Fruit fly (Drosophila melanogaster) whole organism, embryonic: Measurements from ENCODE around the gene Hsp67Ba.

Experiments
- Atf-2 ChIP-seq: fragments of 200-800 bp; sonication (Bioruptor generic); optimal IDR thresholded peaks from 2 replicates; lab custom pipeline; 2016; ENCODE audit warnings: missing biosample characterization, missing genetic modification characterization
- B-H2 ChIP-seq: fragments of 200-800 bp; sonication (Bioruptor generic); optimal IDR thresholded peaks from 2 replicates; lab custom pipeline; 2018; ENCODE audit warnings: missing biosample characterization, mild to moderate bottlenecking, missing genetic modification characterization
- CG10431 ChIP-seq: fragments of 200-800 bp; sonication (Bioruptor generic); optimal IDR thresholded peaks from 3 replicates; lab custom pipeline; 2018; ENCODE audit warnings: missing biosample characterization, mild to moderate bottlenecking, missing genetic modification characterization
- CG12744 ChIP-seq: fragments of 200-800 bp; sonication (Bioruptor generic); optimal IDR thresholded peaks from 2 replicates; lab custom pipeline; 2016; ENCODE audit warnings: missing biosample characterization, missing genetic modification characterization
- CG15696 ChIP-seq: fragments of 200-800 bp; sonication (Bioruptor generic); optimal IDR thresholded peaks from 2 replicates; lab custom pipeline; 2019; ENCODE audit warnings: missing biosample characterization, mild to moderate bottlenecking, missing genetic modification characterization, moderate library complexity
- CG16779 ChIP-seq: fragments of 200-800 bp; sonication (Bioruptor generic); IDR thresholded peaks from 2 replicates; pipeline ENCODE4 v1.3.6; 2022; ENCODE audit warnings: missing biosample characterization, missing genetic modification characterization
- CG17912 ChIP-seq: fragments of 200-800 bp; sonication (Bioruptor generic); optimal IDR thresholded peaks from 2 replicates; lab custom pipeline; 2018; ENCODE audit warnings: missing biosample characterization, mild to moderate bottlenecking, missing genetic modification characterization
- CG1792 ChIP-seq: fragments of 200-800 bp; sonication (Bioruptor generic); optimal IDR thresholded peaks from 2 replicates; lab custom pipeline; 2016; ENCODE audit warnings: missing biosample characterization, missing genetic modification characterization
- CG18764 ChIP-seq: fragments of 200-800 bp; sonication (Bioruptor generic); optimal IDR thresholded peaks from 3 replicates; lab custom pipeline; 2016; ENCODE audit warnings: missing biosample characterization, missing genetic modification characterization
- CG2199 ChIP-seq: fragments of 200-800 bp; sonication (Bioruptor generic); IDR thresholded peaks from 3 replicates; pipeline ENCODE4 v1.3.6; 2022; ENCODE audit warnings: missing biosample characterization, missing genetic modification characterization
- CG31224 ChIP-seq: fragments of 200-800 bp; sonication (Bioruptor generic); IDR thresholded peaks from 2 replicates; pipeline ENCODE4 v1.3.6; 2022; ENCODE audit warnings: missing biosample characterization, missing genetic modification characterization
- CG33557 ChIP-seq: fragments of 200-800 bp; sonication (Bioruptor generic); optimal IDR thresholded peaks from 2 replicates; lab custom pipeline; 2019; ENCODE audit warnings: missing biosample characterization, mild to moderate bottlenecking, missing genetic modification characterization, moderate library complexity
- CG43689 ChIP-seq: fragments of 200-800 bp; sonication (Bioruptor generic); IDR thresholded peaks from 2 replicates; pipeline ENCODE4 v1.3.6; 2022; ENCODE audit warnings: missing biosample characterization, missing genetic modification characterization
- CG4424 ChIP-seq: fragments of 200-800 bp; sonication (Bioruptor generic); optimal IDR thresholded peaks from 3 replicates; lab custom pipeline; 2016; ENCODE audit warnings: missing biosample characterization, missing genetic modification characterization
- CG5245 ChIP-seq: fragments of 200-800 bp; sonication (Bioruptor generic); optimal IDR thresholded peaks from 3 replicates; lab custom pipeline; 2016; ENCODE audit warnings: missing biosample characterization, missing genetic modification characterization
- CG5953 ChIP-seq: fragments of 200-800 bp; sonication (Bioruptor generic); IDR thresholded peaks from 2 replicates; pipeline ENCODE4 v1.3.6; 2022; ENCODE audit warnings: missing biosample characterization, missing genetic modification characterization
- CG7271 ChIP-seq: fragments of 200-800 bp; sonication (Bioruptor generic); optimal IDR thresholded peaks from 2 replicates; lab custom pipeline; 2018; ENCODE audit warnings: missing biosample characterization, mild to moderate bottlenecking, missing genetic modification characterization, moderate library complexity
- CG7839 ChIP-seq: fragments of 200-800 bp; sonication (Bioruptor generic); optimal IDR thresholded peaks from 3 replicates; lab custom pipeline; 2018; ENCODE audit warnings: missing biosample characterization, mild to moderate bottlenecking, missing genetic modification characterization, moderate library complexity
- CTCF ChIP-seq: fragments of 200-800 bp; sonication (Bioruptor generic); optimal IDR thresholded peaks from 2 replicates; lab custom pipeline; 2017; ENCODE audit warnings: missing biosample characterization, mild to moderate bottlenecking, missing genetic modification characterization, moderate library complexity
- D ChIP-seq, 2 experiments: fragments of 200-800 bp in 1 of 2; fragments of >200 bp in 1 of 2; sonication (Bioruptor generic) in 1 of 2; optimal IDR thresholded peaks; 2 replicates in 1 of 2; 3 replicates in 1 of 2; lab custom pipeline; 2017; ENCODE audit warnings: mild to moderate bottlenecking in 1 of 2, missing biosample characterization in 1 of 2, missing genetic modification characterization in 1 of 2, missing genetic modification reagents in 1 of 2
- D19A ChIP-seq: fragments of 200-800 bp; optimal IDR thresholded peaks from 3 replicates; lab custom pipeline; 2019; ENCODE audit warnings: missing biosample characterization, mild to moderate bottlenecking, missing genetic modification characterization, moderate library complexity
- HLH3B ChIP-seq: fragments of 200-800 bp; sonication (Bioruptor generic); IDR thresholded peaks from 2 replicates; pipeline ENCODE4 v1.3.6; 2022; ENCODE audit warnings: missing biosample characterization, missing genetic modification characterization
- MESR4 ChIP-seq: fragments of 200-800 bp; sonication (Bioruptor generic); optimal IDR thresholded peaks from 2 replicates; lab custom pipeline; 2018; ENCODE audit warnings: missing biosample characterization, mild to moderate bottlenecking, missing genetic modification characterization, moderate library complexity
- MTF-1 ChIP-seq: fragments of 200-800 bp; sonication (Bioruptor generic); optimal IDR thresholded peaks from 2 replicates; lab custom pipeline; 2018; ENCODE audit warnings: missing biosample characterization, mild to moderate bottlenecking, missing genetic modification characterization, borderline replicate concordance
- Sry-δ ChIP-seq: fragments of 200-800 bp; sonication (Bioruptor generic); optimal IDR thresholded peaks from 2 replicates; lab custom pipeline; 2016; ENCODE audit warnings: missing biosample characterization, missing genetic modification characterization
- Taf1 ChIP-seq: fragments of 200-800 bp; sonication (Bioruptor generic); IDR thresholded peaks from 2 replicates; pipeline ENCODE4 v1.3.6; 2022; ENCODE audit warnings: missing biosample characterization, missing genetic modification characterization
- cad ChIP-seq: fragments of >200 bp; optimal IDR thresholded peaks from 2 replicates; lab custom pipeline; 2017; ENCODE audit warnings: missing biosample characterization, missing genetic modification characterization
- corto ChIP-seq: fragments of 200-800 bp; sonication (Bioruptor generic); optimal IDR thresholded peaks from 2 replicates; lab custom pipeline; 2016; ENCODE audit warnings: missing biosample characterization, mild to moderate bottlenecking, missing genetic modification characterization, moderate library complexity
- croc ChIP-seq: fragments of 200-800 bp; sonication (Bioruptor generic); conservative IDR thresholded peaks from 3 replicates; pipeline ENCODE4 v1.3.6; 2022; ENCODE audit warnings: missing biosample characterization, missing genetic modification characterization
- dimm ChIP-seq: fragments of 200-800 bp; sonication (Bioruptor generic); IDR thresholded peaks from 2 replicates; pipeline ENCODE4 v1.3.6; 2022; ENCODE audit warnings: missing biosample characterization, missing genetic modification characterization
- disco-r ChIP-seq: fragments of 200-800 bp; sonication (Bioruptor generic); optimal IDR thresholded peaks from 2 replicates; lab custom pipeline; 2016; ENCODE audit warnings: missing biosample characterization, missing genetic modification characterization
- dpn ChIP-seq, 2 experiments: fragments of 200-800 bp; sonication (Bioruptor generic); optimal IDR thresholded peaks; 3 replicates each; lab custom pipeline; 2016; ENCODE audit warnings: missing biosample characterization in 2 of 2, missing genetic modification characterization in 2 of 2
- esg ChIP-seq: fragments of 200-800 bp; sonication (Bioruptor generic); conservative IDR thresholded peaks from 2 replicates; pipeline ENCODE4 v1.3.6; 2022; ENCODE audit warnings: missing biosample characterization, missing genetic modification characterization
- fd96Cb ChIP-seq: fragments of 200-800 bp; sonication (Bioruptor generic); optimal IDR thresholded peaks from 2 replicates; lab custom pipeline; 2018; ENCODE audit warnings: missing biosample characterization, mild to moderate bottlenecking, missing genetic modification characterization, moderate library complexity
- h ChIP-seq: fragments of >200 bp; optimal IDR thresholded peaks from 2 replicates; lab custom pipeline; 2017
- ham ChIP-seq: fragments of 200-800 bp; sonication (Bioruptor generic); IDR thresholded peaks from 2 replicates; pipeline ENCODE4 v1.3.6; 2022; ENCODE audit warnings: missing biosample characterization, missing genetic modification characterization
- hb ChIP-seq: fragments of 200-800 bp; sonication (Bioruptor generic); IDR thresholded peaks from 3 replicates; pipeline ENCODE4 v1.3.6; 2022; ENCODE audit warnings: missing biosample characterization, missing genetic modification characterization; ENCODE audit not compliant: partially characterized antibody
- jigr1 ChIP-seq: fragments of 200-800 bp; sonication (Bioruptor generic); IDR thresholded peaks from 3 replicates; pipeline ENCODE4 v1.3.6; 2022; ENCODE audit warnings: missing biosample characterization, missing genetic modification characterization
- lab ChIP-seq: fragments of 200-800 bp; sonication (Bioruptor generic); optimal IDR thresholded peaks from 3 replicates; lab custom pipeline; 2017; ENCODE audit warnings: missing biosample characterization, missing genetic modification characterization, mild to moderate bottlenecking, moderate library complexity, missing genetic modification reagents
- lilli ChIP-seq: fragments of 200-800 bp; sonication (Bioruptor generic); optimal IDR thresholded peaks from 3 replicates; lab custom pipeline; 2016; ENCODE audit warnings: missing biosample characterization, missing genetic modification characterization
- nau ChIP-seq: fragments of 200-800 bp; sonication (Bioruptor generic); optimal IDR thresholded peaks from 3 replicates; lab custom pipeline; 2017; ENCODE audit warnings: missing biosample characterization, mild to moderate bottlenecking, missing genetic modification characterization, missing genetic modification reagents
- oc ChIP-seq: fragments of 200-800 bp; sonication (Bioruptor generic); optimal IDR thresholded peaks from 2 replicates; lab custom pipeline; 2018; ENCODE audit warnings: missing biosample characterization, mild to moderate bottlenecking, missing genetic modification characterization, moderate library complexity
- org-1 ChIP-seq: fragments of 200-800 bp; sonication (Bioruptor generic); optimal IDR thresholded peaks from 2 replicates; lab custom pipeline; 2017; ENCODE audit warnings: missing biosample characterization, missing genetic modification characterization
- psq ChIP-seq: fragments of 200-800 bp; sonication (Bioruptor generic); optimal IDR thresholded peaks from 2 replicates; lab custom pipeline; 2017; ENCODE audit warnings: missing biosample characterization, missing genetic modification characterization
- row ChIP-seq: fragments of 200-800 bp; sonication (Bioruptor generic); IDR thresholded peaks from 3 replicates; pipeline ENCODE4 v1.3.6; 2022; ENCODE audit warnings: missing biosample characterization, missing genetic modification characterization
- schlank ChIP-seq: fragments of 200-800 bp; sonication (Bioruptor generic); optimal IDR thresholded peaks from 2 replicates; lab custom pipeline; 2018; ENCODE audit warnings: missing biosample characterization, mild to moderate bottlenecking, missing genetic modification characterization
- sd ChIP-seq: fragments of 200-800 bp; sonication (Bioruptor generic); optimal IDR thresholded peaks from 3 replicates; lab custom pipeline; 2018; ENCODE audit warnings: missing biosample characterization, mild to moderate bottlenecking, missing genetic modification characterization, moderate library complexity
- unc-4 ChIP-seq: fragments of 200-800 bp; sonication (Bioruptor generic); IDR thresholded peaks from 2 replicates; pipeline ENCODE4 v1.3.6; 2022; ENCODE audit warnings: missing biosample characterization, missing genetic modification characterization; ENCODE audit not compliant: partially characterized antibody
- wek ChIP-seq: fragments of 200-800 bp; sonication (Bioruptor generic); optimal IDR thresholded peaks from 3 replicates; lab custom pipeline; 2018; ENCODE audit warnings: missing biosample characterization, mild to moderate bottlenecking, missing genetic modification characterization, moderate library complexity
- zfh1 ChIP-seq: fragments of 200-800 bp; sonication (Bioruptor generic); IDR thresholded peaks from 3 replicates; pipeline ENCODE4 v1.3.6; 2022; ENCODE audit warnings: missing biosample characterization, missing genetic modification characterization

Gene Hsp67Ba

DNA sequence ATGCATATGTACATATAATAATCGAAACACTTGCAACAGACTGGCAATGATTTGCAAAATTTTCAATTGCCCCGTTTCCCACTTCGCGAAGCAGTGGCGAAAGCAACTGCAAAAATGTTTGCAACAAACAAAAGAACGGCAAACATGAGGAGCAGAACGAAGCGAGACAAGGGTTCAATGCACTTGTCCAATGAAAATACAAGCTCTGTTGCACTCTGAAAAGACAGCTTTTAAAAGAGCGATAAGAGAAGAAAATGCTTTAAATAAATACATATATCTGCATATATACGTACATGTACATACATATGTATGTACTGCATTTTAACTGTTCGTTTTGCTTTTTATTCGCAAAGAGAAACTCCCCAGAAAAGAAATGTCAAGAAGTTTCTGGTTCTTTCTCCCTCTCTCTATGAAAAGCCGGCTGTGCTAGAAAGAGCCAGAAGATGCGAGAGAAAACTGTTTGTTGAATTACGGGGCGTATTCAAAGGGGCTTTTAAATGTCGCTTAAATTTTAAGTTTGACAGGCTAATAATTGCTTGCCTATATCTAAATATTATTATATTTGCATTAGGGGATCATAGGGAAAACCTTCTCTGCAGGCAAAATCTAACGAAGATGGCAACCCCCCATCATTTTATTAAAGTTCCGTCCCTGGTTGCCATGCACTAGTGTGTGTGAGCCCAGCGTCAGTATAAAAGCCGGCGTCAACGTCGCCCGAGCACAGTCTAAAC is 4.2 kb upstream of the Hsp67Ba start, which contains the start of gene Hsp27 (continued):
- TF ChIP-seq CG12744 (GFP tag; lab: Kevin White, UChicago) (peak; percentile 79), CG4424 (GFP tag; lab: Kevin White, UChicago) (peak; percentile 99), hb (GFP tag; lab: Robert Waterston, UW) (no peak), zfh1 (GFP tag; lab: Robert Waterston, UW) (peak; percentile 99), jigr1 (GFP tag; lab: Robert Waterston, UW) (peak; percentile 98), CG18764 (GFP tag; lab: Kevin White, UChicago) (peak; percentile 97), B-H2 (GFP tag; lab: Kevin White, UChicago) (peak; percentile 75), org-1 (GFP tag; lab: Kevin White, UChicago) (peak; percentile 97), MESR4 (GFP tag; lab: Kevin White, UChicago) (peak; percentile 63), CG7271 (peak; percentile 90), Atf-2 (peak; percentile 86), dpn (GFP tag; optimal IDR thresholded peaks at IDR 0.05; lab: Kevin White, UChicago) (peak; percentile 96 to 98), CG31224 (peak; percentile 96), D19A (tag; lab: Kevin White, UChicago) (peak; percentile 96), MTF-1 (GFP tag; lab: Kevin White, UChicago) (peak; percentile 94), nau (GFP tag; lab: Kevin White, UChicago) (peak; percentile 99), CG1792 (GFP tag; lab: Kevin White, UChicago) (peak; percentile 92), sd (tag; lab: Kevin White, UChicago) (peak; percentile 90), schlank (tag; lab: Kevin White, UChicago) (peak; percentile 94), CG5245 (GFP tag; lab: Kevin White, UChicago) (peak; percentile 99), D (optimal IDR thresholded peaks at IDR 0.05; lab: Kevin White, UChicago) (no peak), D (GFP tag; optimal IDR thresholded peaks at IDR 0.05; lab: Kevin White, UChicago) (peak; percentile 98), row (GFP tag; lab: Robert Waterston, UW) (peak; percentile 98), CG16779 (GFP tag; lab: Robert Waterston, UW) (peak; percentile 97), CG43689 (GFP tag; lab: Robert Waterston, UW) (peak; percentile 95), esg (GFP tag; lab: Robert Waterston, UW) (peak; percentile 95), CG17912 (GFP tag; lab: Kevin White, UChicago) (peak; percentile 54), corto (GFP tag; lab: Kevin White, UChicago) (peak; percentile 100), dimm (GFP tag; lab: Robert Waterston, UW) (peak; percentile 91), CG15696 (peak; percentile 79), CG5953 (GFP tag; lab: Robert Waterston, UW) (peak; percentile 97), CG10431 (GFP tag; lab: Kevin White, UChicago) (peak; percentile 93), psq (GFP tag; lab: Kevin White, UChicago) (peak; percentile 92), CG2199 (GFP tag; lab: Robert Waterston, UW) (peak; percentile 99), oc (tag; lab: Kevin White, UChicago) (peak; percentile 99), HLH3B (GFP tag; lab: Robert Waterston, UW) (peak; percentile 99), Taf1 (GFP tag; lab: Robert Waterston, UW) (peak; percentile 97), h (lab: Kevin White, UChicago) (no peak), lab (GFP tag; lab: Kevin White, UChicago) (peak; percentile 99), croc (GFP tag; lab: Robert Waterston, UW) (peak; percentile 98), Sry-δ (GFP tag; lab: Kevin White, UChicago) (peak; percentile 61), disco-r (GFP tag; lab: Kevin White, UChicago) (peak; percentile 87), unc-4 (GFP tag; lab: Robert Waterston, UW) (no peak), cad (no peak), lilli (GFP tag; lab: Kevin White, UChicago) (peak; percentile 98), ham (peak; percentile 86), CTCF (peak; percentile 71), CG7839 (tag; lab: Kevin White, UChicago) (peak; percentile 99), CG33557 (GFP tag; lab: Kevin White, UChicago) (peak; percentile 74), wek (GFP tag; lab: Kevin White, UChicago) (peak; percentile 80), fd96Cb (tag; lab: Kevin White, UChicago) (peak; percentile 99)
